Fruit fly (Drosophila melanogaster) whole organism, embryonic: ENCODE data around the gene Tom40.

ENCODE experiments used
- Abd-B ChIP-seq: fragments of 200-800 bp; sonication (Bioruptor generic); optimal IDR thresholded peaks from 2 replicates; lab custom pipeline; 2018; ENCODE audit warnings: missing biosample characterization, mild to moderate bottlenecking, missing genetic modification characterization, moderate library complexity
- B-H1 ChIP-seq: fragments of 200-800 bp; sonication (Bioruptor generic); IDR thresholded peaks from 3 replicates; pipeline ENCODE4 v1.3.6; 2022; ENCODE audit warnings: missing biosample characterization, missing genetic modification characterization
- B-H2 ChIP-seq: fragments of 200-800 bp; sonication (Bioruptor generic); optimal IDR thresholded peaks from 2 replicates; lab custom pipeline; 2018; ENCODE audit warnings: missing biosample characterization, mild to moderate bottlenecking, missing genetic modification characterization
- Bteb2 ChIP-seq: fragments of 200-800 bp; sonication (Bioruptor generic); optimal IDR thresholded peaks from 2 replicates; lab custom pipeline; 2016; ENCODE audit warnings: missing biosample characterization, missing genetic modification characterization
- CG10267 ChIP-seq: fragments of 200-800 bp; sonication (Bioruptor generic); optimal IDR thresholded peaks from 2 replicates; lab custom pipeline; 2018; ENCODE audit warnings: missing biosample characterization, mild to moderate bottlenecking, missing genetic modification characterization, moderate library complexity
- CG10462 ChIP-seq: fragments of 200-800 bp; sonication (Bioruptor generic); optimal IDR thresholded peaks from 2 replicates; lab custom pipeline; 2016; ENCODE audit warnings: missing biosample characterization, missing genetic modification characterization
- CG11085 ChIP-seq: fragments of 200-800 bp; sonication (Bioruptor generic); IDR thresholded peaks from 2 replicates; pipeline ENCODE4 v1.3.6; 2022; ENCODE audit warnings: missing biosample characterization, missing genetic modification characterization
- CG11247 ChIP-seq: fragments of 200-800 bp; sonication (Bioruptor generic); IDR thresholded peaks from 2 replicates; pipeline ENCODE4 v1.3.6; 2022; ENCODE audit warnings: missing biosample characterization, missing genetic modification characterization
- CG12104 ChIP-seq: fragments of 200-800 bp; sonication (Bioruptor generic); optimal IDR thresholded peaks from 3 replicates; lab custom pipeline; 2016; ENCODE audit warnings: missing biosample characterization, missing genetic modification characterization
- CG12659 ChIP-seq: fragments of 200-800 bp; sonication (Bioruptor generic); optimal IDR thresholded peaks from 3 replicates; lab custom pipeline; 2017; ENCODE audit warnings: mild to moderate bottlenecking, missing biosample characterization, missing genetic modification reagents, missing genetic modification characterization
- CG12769 ChIP-seq: fragments of 200-800 bp; sonication (Bioruptor generic); optimal IDR thresholded peaks from 2 replicates; lab custom pipeline; 2019; ENCODE audit warnings: missing biosample characterization, mild to moderate bottlenecking, missing genetic modification characterization, moderate library complexity
- CG13123 ChIP-seq: fragments of 200-800 bp; sonication (Bioruptor generic); optimal IDR thresholded peaks from 2 replicates; lab custom pipeline; 2016; ENCODE audit warnings: missing biosample characterization, missing genetic modification characterization
- CG15073 ChIP-seq: fragments of 200-800 bp; sonication (Bioruptor generic); optimal IDR thresholded peaks from 2 replicates; lab custom pipeline; 2016; ENCODE audit warnings: missing biosample characterization, missing genetic modification characterization
- CG1529 ChIP-seq: fragments of 200-800 bp; sonication (Bioruptor generic); optimal IDR thresholded peaks from 3 replicates; lab custom pipeline; 2018; ENCODE audit warnings: missing biosample characterization, missing genetic modification characterization
- CG17359 ChIP-seq: fragments of 200-800 bp; sonication (Bioruptor generic); optimal IDR thresholded peaks from 3 replicates; lab custom pipeline; 2018; ENCODE audit warnings: missing biosample characterization, mild to moderate bottlenecking, missing genetic modification characterization, moderate library complexity
- CG18476 ChIP-seq: fragments of 200-800 bp; sonication (Bioruptor generic); optimal IDR thresholded peaks from 2 replicates; lab custom pipeline; 2016; ENCODE audit warnings: missing biosample characterization, mild to moderate bottlenecking, missing genetic modification characterization
- CG33557 ChIP-seq: fragments of 200-800 bp; sonication (Bioruptor generic); optimal IDR thresholded peaks from 2 replicates; lab custom pipeline; 2019; ENCODE audit warnings: missing biosample characterization, mild to moderate bottlenecking, missing genetic modification characterization, moderate library complexity
- CG43689 ChIP-seq: fragments of 200-800 bp; sonication (Bioruptor generic); IDR thresholded peaks from 2 replicates; pipeline ENCODE4 v1.3.6; 2022; ENCODE audit warnings: missing biosample characterization, missing genetic modification characterization
- CG4424 ChIP-seq: fragments of 200-800 bp; sonication (Bioruptor generic); optimal IDR thresholded peaks from 3 replicates; lab custom pipeline; 2016; ENCODE audit warnings: missing biosample characterization, missing genetic modification characterization
- CG8281 ChIP-seq: fragments of 200-800 bp; sonication (Bioruptor generic); optimal IDR thresholded peaks from 2 replicates; lab custom pipeline; 2018; ENCODE audit warnings: missing biosample characterization, mild to moderate bottlenecking, missing genetic modification characterization, moderate library complexity
- CG8388 ChIP-seq: fragments of 200-800 bp; sonication (Bioruptor generic); optimal IDR thresholded peaks from 2 replicates; lab custom pipeline; 2019; ENCODE audit warnings: missing biosample characterization, mild to moderate bottlenecking, missing genetic modification characterization, moderate library complexity
- CG8944 ChIP-seq: fragments of 200-800 bp; sonication (Bioruptor generic); optimal IDR thresholded peaks from 3 replicates; lab custom pipeline; 2016; ENCODE audit warnings: missing biosample characterization, missing genetic modification characterization
- CHES-1-like ChIP-seq: fragments of 200-800 bp; sonication (Bioruptor generic); optimal IDR thresholded peaks from 2 replicates; lab custom pipeline; 2016; ENCODE audit warnings: missing biosample characterization, missing genetic modification characterization
- Doc3 ChIP-seq: fragments of 200-800 bp; sonication (Bioruptor generic); IDR thresholded peaks from 3 replicates; pipeline ENCODE4 v1.3.6; 2022; ENCODE audit warnings: missing biosample characterization, missing genetic modification characterization; ENCODE audit not compliant: partially characterized antibody
- Fer3 ChIP-seq: fragments of 200-800 bp; sonication (Bioruptor generic); optimal IDR thresholded peaks from 2 replicates; lab custom pipeline; 2018; ENCODE audit warnings: missing biosample characterization, mild to moderate bottlenecking, missing genetic modification characterization, moderate library complexity
- Jarid2 ChIP-seq: fragments of 200-800 bp; sonication (Bioruptor generic); optimal IDR thresholded peaks from 3 replicates; lab custom pipeline; 2017; ENCODE audit warnings: mild to moderate bottlenecking, missing biosample characterization, missing genetic modification reagents, missing genetic modification characterization
- Oli ChIP-seq: fragments of 200-800 bp; sonication (Bioruptor generic); optimal IDR thresholded peaks from 2 replicates; lab custom pipeline; 2018; ENCODE audit warnings: missing biosample characterization, mild to moderate bottlenecking, missing genetic modification characterization, moderate library complexity
- Poxn ChIP-seq: fragments of 200-800 bp; sonication (Bioruptor generic); IDR thresholded peaks from 2 replicates; pipeline ENCODE4 v1.3.6; 2022; ENCODE audit warnings: missing biosample characterization, missing genetic modification characterization
- Sox102F ChIP-seq: fragments of 200-800 bp; sonication (Bioruptor generic); optimal IDR thresholded peaks from 2 replicates; lab custom pipeline; 2018; ENCODE audit warnings: missing biosample characterization, mild to moderate bottlenecking, missing genetic modification characterization, moderate library complexity
- Xrp1 ChIP-seq: fragments of 200-800 bp; sonication (Bioruptor generic); IDR thresholded peaks from 2 replicates; pipeline ENCODE4 v1.3.6; 2022; ENCODE audit warnings: missing biosample characterization, missing genetic modification characterization
- ab ChIP-seq: fragments of 200-800 bp; sonication (Bioruptor generic); optimal IDR thresholded peaks from 2 replicates; lab custom pipeline; 2016; ENCODE audit warnings: missing biosample characterization, missing genetic modification characterization
- caup ChIP-seq: fragments of 200-800 bp; sonication (Bioruptor generic); optimal IDR thresholded peaks from 3 replicates; lab custom pipeline; 2017; ENCODE audit warnings: missing biosample characterization, mild to moderate bottlenecking, missing genetic modification characterization, moderate library complexity; ENCODE audit not compliant: severe bottlenecking
- crol ChIP-seq: fragments of 200-800 bp; sonication (Bioruptor generic); IDR thresholded peaks from 2 replicates; pipeline ENCODE4 v1.3.6; 2022; ENCODE audit warnings: missing biosample characterization, missing genetic modification characterization
- da ChIP-seq: fragments of 200-800 bp; sonication (Bioruptor generic); optimal IDR thresholded peaks from 2 replicates; lab custom pipeline; 2016; ENCODE audit warnings: missing biosample characterization, missing genetic modification characterization
- dimm ChIP-seq: fragments of 200-800 bp; sonication (Bioruptor generic); IDR thresholded peaks from 2 replicates; pipeline ENCODE4 v1.3.6; 2022; ENCODE audit warnings: missing biosample characterization, missing genetic modification characterization
- dmrt11E ChIP-seq: fragments of 200-800 bp; sonication (Bioruptor generic); optimal IDR thresholded peaks from 3 replicates; lab custom pipeline; 2018; ENCODE audit warnings: missing biosample characterization, mild to moderate bottlenecking, missing genetic modification characterization, moderate library complexity
- exex ChIP-seq: fragments of 200-800 bp; sonication (Bioruptor generic); optimal IDR thresholded peaks from 4 replicates; lab custom pipeline; 2018; ENCODE audit warnings: missing biosample characterization, mild to moderate bottlenecking, missing genetic modification characterization, moderate library complexity
- gem ChIP-seq: fragments of 200-800 bp; sonication (Bioruptor generic); optimal IDR thresholded peaks from 2 replicates; lab custom pipeline; 2019; ENCODE audit warnings: missing biosample characterization, mild to moderate bottlenecking, missing genetic modification characterization, moderate library complexity
- hbn ChIP-seq: fragments of 200-800 bp; sonication (Bioruptor generic); IDR thresholded peaks from 2 replicates; pipeline ENCODE4 v1.3.6; 2022; ENCODE audit warnings: missing biosample characterization, missing genetic modification characterization; ENCODE audit not compliant: partially characterized antibody
- hth ChIP-seq: fragments of >200 bp; optimal IDR thresholded peaks from 2 replicates; lab custom pipeline; 2017; ENCODE audit warnings: inconsistent platforms
- luna ChIP-seq: fragments of 200-800 bp; sonication (Bioruptor generic); optimal IDR thresholded peaks from 2 replicates; lab custom pipeline; 2016; ENCODE audit warnings: missing biosample characterization, missing genetic modification characterization
- pan ChIP-seq, 4 experiments: fragments of >200 bp in 3 of 4; fragments of 200-800 bp in 1 of 4; sonication (Bioruptor generic) in 1 of 4; optimal IDR thresholded peaks in 3 of 4; IDR thresholded peaks in 1 of 4; 2 replicates each; pipeline versions ENCODE4 v1.3.6 to Lab custom; 2017 to 2022; ENCODE audit warnings: missing biosample characterization in 2 of 4, missing genetic modification characterization in 2 of 4, mixed read lengths in 1 of 4
- prd ChIP-seq, 3 experiments: fragments of >200 bp in 2 of 3; fragments of 200-800 bp in 1 of 3; sonication (Bioruptor generic) in 1 of 3; optimal IDR thresholded peaks in 2 of 3; IDR thresholded peaks in 1 of 3; 2 replicates in 2 of 3; 3 replicates in 1 of 3; pipeline versions ENCODE4 v1.3.6 to Lab custom; 2017 to 2022; ENCODE audit warnings: missing biosample characterization in 1 of 3, missing genetic modification characterization in 1 of 3
- seq ChIP-seq: fragments of 200-800 bp; sonication (Bioruptor generic); IDR thresholded peaks from 2 replicates; pipeline ENCODE4 v1.3.6; 2022; ENCODE audit warnings: missing biosample characterization, missing genetic modification characterization
- slp2 ChIP-seq: fragments of 200-800 bp; sonication (Bioruptor generic); optimal IDR thresholded peaks from 2 replicates; lab custom pipeline; 2016; ENCODE audit warnings: missing biosample characterization, missing genetic modification characterization
- so ChIP-seq: fragments of 200-800 bp; sonication (Bioruptor generic); IDR thresholded peaks from 3 replicates; pipeline ENCODE4 v1.3.6; 2022; ENCODE audit warnings: missing biosample characterization, missing genetic modification characterization
- sob ChIP-seq: fragments of 200-800 bp; sonication (Bioruptor generic); IDR thresholded peaks from 2 replicates; pipeline ENCODE4 v1.3.6; 2022; ENCODE audit warnings: missing biosample characterization, missing genetic modification characterization
- zen ChIP-seq: fragments of 200-800 bp; sonication (Bioruptor generic); optimal IDR thresholded peaks from 3 replicates; lab custom pipeline; 2018; ENCODE audit warnings: missing biosample characterization, mild to moderate bottlenecking, missing genetic modification characterization, moderate library complexity
- zfh1 ChIP-seq: fragments of 200-800 bp; sonication (Bioruptor generic); IDR thresholded peaks from 3 replicates; pipeline ENCODE4 v1.3.6; 2022; ENCODE audit warnings: missing biosample characterization, missing genetic modification characterization

Tom40 gene

DNA sequence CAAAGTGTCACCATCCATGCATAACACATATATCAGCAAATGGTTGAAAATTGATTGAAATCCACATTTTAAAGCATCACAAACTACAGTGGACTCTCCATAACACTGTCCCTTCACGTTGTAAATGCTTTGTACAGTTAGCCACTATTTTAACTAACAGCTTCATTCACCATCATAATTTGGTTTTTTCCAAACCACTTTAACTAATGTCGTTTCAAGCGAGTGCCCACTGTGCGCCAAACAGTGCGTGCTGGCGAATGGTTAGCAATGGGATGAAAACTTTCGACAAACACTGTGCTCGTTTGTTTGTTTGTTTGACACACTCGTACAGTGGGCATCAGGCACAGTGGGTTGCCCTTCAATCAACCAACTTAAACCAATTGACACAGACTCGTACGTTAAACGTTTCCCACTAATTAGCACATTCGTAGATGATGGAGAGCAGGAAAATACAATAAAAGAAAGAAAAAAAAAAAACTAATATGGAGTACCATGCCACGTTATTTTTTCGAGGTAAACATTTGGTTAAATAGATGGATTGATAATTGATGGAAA lies 36.4 kb upstream of the Tom40 start (continued):
- TF ChIP-seq exex (tag; lab: Kevin White, UChicago) (peak; percentile 60), seq (GFP tag; lab: Robert Waterston, UW) (peak; percentile 86), CG11247 (GFP tag; lab: Robert Waterston, UW) (peak; percentile 93), CG12769 (peak; percentile 98), Doc3 (GFP tag; lab: Robert Waterston, UW) (no peak), zen (tag; lab: Kevin White, UChicago) (peak; percentile 59), Sox102F (GFP tag; lab: Kevin White, UChicago) (peak; percentile 95), B-H2 (GFP tag; lab: Kevin White, UChicago) (peak; percentile 95), da (GFP tag; lab: Kevin White, UChicago) (peak; percentile 77), CG43689 (GFP tag; lab: Robert Waterston, UW) (peak; percentile 89), CG12104 (GFP tag; lab: Kevin White, UChicago) (peak; percentile 87), slp2 (GFP tag; lab: Kevin White, UChicago) (peak; percentile 74), Xrp1 (GFP tag; lab: Robert Waterston, UW) (peak; percentile 89), CG8281 (peak; percentile 55), CG17359 (peak; percentile 95), hbn (GFP tag; lab: Robert Waterston, UW) (no peak), hth (lab: Kevin White, UChicago) (no peak), CG11085 (GFP tag; lab: Robert Waterston, UW) (peak; percentile 92), so (GFP tag; lab: Robert Waterston, UW) (peak; percentile 90), ab (peak; percentile 94), Poxn (GFP tag; lab: Robert Waterston, UW) (peak; percentile 78), CG15073 (GFP tag; lab: Kevin White, UChicago) (peak; percentile 73), CG33557 (peak; percentile 31), CG8944 (GFP tag; lab: Kevin White, UChicago) (peak; percentile 94), CG18476 (GFP tag; lab: Kevin White, UChicago) (peak; percentile 86), CG10267 (peak; percentile 72), CG8388 (GFP tag; lab: Kevin White, UChicago) (peak; percentile 98), gem (tag; lab: Kevin White, UChicago) (peak; percentile 92), crol (GFP tag; lab: Robert Waterston, UW) (peak; percentile 61), sob (GFP tag; lab: Robert Waterston, UW) (peak; percentile 92), Oli (tag; lab: Kevin White, UChicago) (peak; percentile 93), zfh1 (GFP tag; lab: Robert Waterston, UW) (peak; percentile 92), CG12659 (GFP tag; lab: Kevin White, UChicago) (peak; percentile 91), Fer3 (peak; percentile 94), Jarid2 (GFP tag; lab: Kevin White, UChicago) (peak; percentile 65), pan (optimal IDR thresholded peaks at IDR 0.05; lab: Kevin White, UChicago) (no peak), pan (GFP tag; optimal IDR thresholded peaks at IDR 0.05 in 1 of 2, IDR thresholded peaks at IDR 0.05 in 1 of 2) (peak in 1 of 2 experiments; percentile 95), B-H1 (peak; percentile 88), dmrt11E (tag; lab: Kevin White, UChicago) (peak; percentile 59), CG4424 (GFP tag; lab: Kevin White, UChicago) (peak; percentile 89), prd (optimal IDR thresholded peaks at IDR 0.05; lab: Kevin White, UChicago) (no peak), prd (GFP tag; IDR thresholded peaks at IDR 0.05; lab: Robert Waterston, UW) (peak; percentile 96), luna (GFP tag; lab: Kevin White, UChicago) (no peak), dimm (GFP tag; lab: Robert Waterston, UW) (peak; percentile 88), CG1529 (GFP tag; lab: Kevin White, UChicago) (peak; percentile 73), CG10462 (peak; percentile 76), CHES-1-like (peak; percentile 99), Abd-B (GFP tag; lab: Kevin White, UChicago) (peak; percentile 89), Bteb2 (GFP tag; lab: Kevin White, UChicago) (peak; percentile 77), CG13123 (peak; percentile 79), caup (GFP tag; lab: Kevin White, UChicago) (peak; percentile 91)
